Worm (Caenorhabditis elegans): ENCODE data around the gene Y77E11A.23.
A peak's percentile ranks its signal among the peaks of the same experiment; 100 is the strongest.

The Y77E11A.23 gene

DNA sequence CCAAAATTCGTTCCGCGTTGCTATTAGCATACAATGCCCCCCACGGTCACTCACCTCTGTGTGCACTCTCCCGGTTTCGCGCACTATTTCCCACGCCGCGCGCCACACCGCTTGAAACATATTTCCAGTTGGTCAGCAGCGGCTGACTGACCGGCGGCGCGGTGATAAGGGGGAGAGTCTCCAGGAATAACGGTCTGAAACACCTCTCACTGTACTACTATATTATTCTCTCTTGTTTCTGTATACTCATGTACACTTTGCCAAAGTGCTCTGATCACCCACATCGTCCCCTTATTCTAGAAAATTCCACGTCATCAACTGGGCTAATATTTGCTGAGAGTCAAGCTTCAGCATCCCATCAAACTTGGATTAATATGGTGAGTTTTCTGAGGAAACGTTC, 44.3 kb downstream of the Y77E11A.23 start, which contains the start of gene nhr-41:
TSS of gene nhr-41 (plus strand) at position 301 of the 400 bp plus-strand sequence.
- no peak for TF ChIP-seq ama-1 (optimal IDR thresholded peaks at IDR 0.05)
- no peak for TF ChIP-seq elt-1 (tag; optimal IDR thresholded peaks at IDR 0.05)
- no peak for TF ChIP-seq peb-1 (tag; optimal IDR thresholded peaks at IDR 0.05)
- no peak for TF ChIP-seq aly-2 (tag; optimal IDR thresholded peaks at IDR 0.05)
- no peak for TF ChIP-seq nhr-12 (tag; optimal IDR thresholded peaks at IDR 0.05)
- TF ChIP-seq unc-39 (tag; optimal IDR thresholded peaks at IDR 0.05): no peak
- TF ChIP-seq lin-39 (tag; optimal IDR thresholded peaks at IDR 0.05): no peak
- no peak for TF ChIP-seq fos-1 (tag; optimal IDR thresholded peaks at IDR 0.05)
- no peak for TF ChIP-seq crh-2 (tag; optimal IDR thresholded peaks at IDR 0.05)
- TF ChIP-seq skn-1 (tag; optimal IDR thresholded peaks at IDR 0.05): no peak

DNA sequence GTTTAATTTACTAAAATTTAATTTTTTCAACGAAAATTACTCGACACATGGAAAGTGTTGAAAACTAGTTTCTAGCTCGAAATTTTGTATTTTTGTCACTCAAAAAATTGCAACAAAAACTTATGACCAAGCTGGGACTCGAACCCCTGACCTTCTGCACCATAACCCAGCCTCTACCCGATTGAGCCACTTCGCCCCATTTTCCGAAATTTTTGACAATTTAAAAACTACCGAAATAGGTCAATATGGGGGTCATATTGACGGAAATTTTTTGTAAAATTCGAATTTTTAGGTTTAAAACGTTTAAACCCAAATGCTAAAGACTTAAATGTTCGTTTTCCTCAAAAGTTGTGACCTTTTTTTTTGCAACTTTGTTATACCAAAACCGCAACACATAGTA, 44.7 kb downstream of the Y77E11A.23 start:
- TF ChIP-seq crh-2 (tag; optimal IDR thresholded peaks at IDR 0.05): no peak
- no peak for TF ChIP-seq elt-1 (tag; optimal IDR thresholded peaks at IDR 0.05)
- TF ChIP-seq unc-39 (tag; optimal IDR thresholded peaks at IDR 0.05): no peak
- no peak for TF ChIP-seq skn-1 (tag; optimal IDR thresholded peaks at IDR 0.05)

DNA sequence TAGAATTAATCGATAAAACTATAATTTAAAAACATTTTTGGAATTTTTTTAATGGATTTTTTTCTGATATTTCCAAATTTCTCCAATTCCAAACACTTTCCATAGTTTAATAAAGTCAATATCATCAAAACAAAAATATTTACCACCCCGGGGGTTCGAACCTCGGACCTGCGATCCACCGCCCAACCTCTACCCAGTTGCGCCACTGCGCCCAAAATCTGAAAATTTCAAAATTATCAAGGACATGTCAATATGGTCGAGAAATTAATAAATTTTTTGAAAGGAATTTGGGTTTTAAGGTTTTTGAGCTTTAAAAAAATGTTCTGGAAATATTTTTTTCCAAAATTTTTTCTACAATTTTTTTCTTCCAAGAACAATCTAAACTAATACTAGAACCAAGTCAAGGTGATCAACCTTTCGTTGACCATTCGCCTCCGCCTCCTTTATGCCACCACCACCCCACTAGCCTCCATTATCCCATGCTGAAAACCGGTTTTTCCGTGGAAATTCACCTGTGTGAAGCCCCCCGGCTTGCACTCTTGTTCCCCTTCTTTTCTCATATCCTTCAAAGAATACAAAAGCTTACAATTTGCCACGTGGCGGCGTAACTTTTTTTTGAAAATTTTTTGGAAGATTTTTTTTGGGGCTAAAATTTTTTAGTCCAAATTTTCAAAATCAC, 48.4 kb downstream of the Y77E11A.23 start:
- no peak for TF ChIP-seq gmeb-1 (tag; optimal IDR thresholded peaks at IDR 0.05)
- no peak for TF ChIP-seq nhr-77 (tag; optimal IDR thresholded peaks at IDR 0.05)
- no peak for TF ChIP-seq mdl-1 (tag; optimal IDR thresholded peaks at IDR 0.05)
- TF ChIP-seq aly-2 (tag; optimal IDR thresholded peaks at IDR 0.05): no peak
- no peak for TF ChIP-seq nhr-11 (tag; optimal IDR thresholded peaks at IDR 0.05)
- no peak for TF ChIP-seq lin-39 (tag; optimal IDR thresholded peaks at IDR 0.05)
- peak; percentile 8 for TF ChIP-seq nhr-25 (tag; optimal IDR thresholded peaks at IDR 0.05)

- TF ChIP-seq R02D3.7 (tag; optimal IDR thresholded peaks at IDR 0.05) (no peak), ama-1 (optimal IDR thresholded peaks at IDR 0.05) (no peak), lin-11 (tag; optimal IDR thresholded peaks at IDR 0.05) (no peak), nhr-12 (tag; optimal IDR thresholded peaks at IDR 0.05) (no peak), nhr-237 (tag; optimal IDR thresholded peaks at IDR 0.05) (no peak)
Measured at ce11 chrIV:1380350-1380749, 49.8 kb downstream of the Y77E11A.23 start.
